Fruit fly (Drosophila melanogaster): ENCODE data around the gene Cyp6d5.

The Cyp6d5 gene

DNA sequence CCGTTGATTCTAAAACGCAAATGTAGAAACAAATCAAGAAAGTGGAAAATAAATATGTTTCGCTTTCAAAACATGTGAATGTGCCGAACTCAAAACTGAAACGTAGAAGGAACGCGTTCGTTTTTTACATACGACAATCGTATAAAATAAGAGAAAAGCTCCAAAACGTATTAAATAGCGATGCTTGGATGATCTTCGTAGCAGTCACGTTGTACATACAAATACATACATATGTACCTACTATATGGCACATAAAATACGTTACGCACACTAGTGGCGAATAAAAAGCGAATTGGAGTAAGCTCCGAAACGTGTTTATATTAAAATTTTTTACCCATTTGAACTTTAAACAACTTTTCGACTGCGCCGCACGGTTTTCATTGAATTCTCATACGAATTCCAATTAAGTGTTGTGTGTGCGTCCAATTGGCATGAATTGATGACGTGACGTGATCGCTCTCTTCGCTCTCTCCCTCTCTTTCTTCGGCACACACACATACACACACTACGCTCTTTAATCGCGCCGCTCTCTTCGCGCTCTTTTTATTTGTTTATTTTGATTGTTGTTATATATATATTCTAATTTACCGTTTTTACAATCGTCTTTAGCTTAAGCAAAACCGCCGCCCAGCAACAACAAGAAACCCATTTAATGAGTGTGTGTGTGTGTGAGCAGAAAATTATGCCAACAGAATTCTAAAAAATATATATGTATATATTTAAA lies 28.3 kb downstream of the Cyp6d5 start (continued):
- TF ChIP-seq Trl (optimal IDR thresholded peaks at IDR 0.05) = peak; percentile 94 to 96
- no peak for TF ChIP-seq Trl (GFP tag; optimal IDR thresholded peaks at IDR 0.05)

DNA sequence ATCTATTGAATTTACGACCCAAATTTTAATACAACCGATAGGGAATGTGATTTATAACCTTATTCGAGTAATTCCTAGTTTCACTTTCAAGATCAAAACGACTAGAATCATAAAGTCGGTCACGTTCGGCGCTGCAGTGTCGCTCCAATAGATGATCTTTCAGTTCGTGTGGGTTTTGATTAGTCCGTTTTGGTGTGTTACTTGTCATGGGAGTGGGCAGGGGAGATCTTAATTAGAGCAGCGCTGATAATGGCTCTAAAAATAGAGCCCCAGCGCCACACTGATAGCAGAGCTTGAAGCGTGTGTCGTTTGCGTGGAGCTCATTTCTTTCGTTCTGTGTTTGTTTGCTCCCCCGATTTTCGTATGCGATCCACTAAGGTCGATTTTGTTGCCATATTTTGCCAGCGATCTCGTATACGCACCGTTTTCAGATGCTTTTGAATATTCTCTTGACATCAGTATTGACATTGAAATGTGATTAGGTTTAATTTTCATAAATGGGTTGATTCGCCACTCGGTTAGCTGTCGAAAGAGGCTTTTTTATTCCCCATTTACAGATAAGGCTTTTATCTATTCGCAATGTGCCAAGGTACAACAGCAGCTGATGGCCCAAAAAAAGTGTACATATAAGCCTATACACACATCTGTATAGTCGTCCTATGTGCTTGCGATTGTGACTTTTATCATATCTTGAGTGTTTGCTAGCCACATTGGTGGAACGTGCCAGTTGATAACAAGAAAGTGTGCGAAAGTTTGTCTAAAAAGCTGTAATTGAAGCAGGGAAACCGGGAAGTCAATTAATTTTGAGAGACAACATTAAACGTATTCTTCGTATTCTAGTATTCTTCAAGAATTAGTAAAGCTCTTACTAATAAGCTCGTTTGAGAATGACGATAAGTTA lies 29.8 kb downstream of the Cyp6d5 start:
- TF ChIP-seq cwo (GFP tag; optimal IDR thresholded peaks at IDR 0.05) = peak; percentile 58
- TF ChIP-seq CG10979 (tag; optimal IDR thresholded peaks at IDR 0.05) = no peak
- TF ChIP-seq Ada2b (GFP tag; IDR thresholded peaks at IDR 0.05) = no peak
- TF ChIP-seq sc (optimal IDR thresholded peaks at IDR 0.05) = no peak
- TF ChIP-seq sc (GFP tag; optimal IDR thresholded peaks at IDR 0.05) = no peak
- TF ChIP-seq sug (tag; optimal IDR thresholded peaks at IDR 0.05) = peak; percentile 92
- TF ChIP-seq CG7987 (GFP tag; optimal IDR thresholded peaks at IDR 0.05) = peak; percentile 27
- TF ChIP-seq Med (GFP tag) = peak; percentile 34
- peak in 1 of 2 experiments; percentile 10 for TF ChIP-seq Hr78 (GFP tag; optimal IDR thresholded peaks at IDR 0.05)
- no peak for TF ChIP-seq CG12659 (GFP tag; optimal IDR thresholded peaks at IDR 0.05)
- TF ChIP-seq Hmr (GFP tag; optimal IDR thresholded peaks at IDR 0.05) = peak; percentile 17
- TF ChIP-seq chinmo (GFP tag; IDR thresholded peaks at IDR 0.05; ENCODE audit: partially characterized antibody) = 0 out of 4 replicates have a peak, but pooled peaks have one; percentile 66
- TF ChIP-seq CG1602 (GFP tag; optimal IDR thresholded peaks at IDR 0.05) = no peak
- peak in 1 of 2 experiments; percentile 67 for TF ChIP-seq eve (GFP tag; optimal IDR thresholded peaks at IDR 0.05)
- no peak for TF ChIP-seq nau (GFP tag; optimal IDR thresholded peaks at IDR 0.05)
- peak; percentile 76 for TF ChIP-seq CG34376 (GFP tag; optimal IDR thresholded peaks at IDR 0.05)
- no peak for TF ChIP-seq ftz-f1 (GFP tag; optimal IDR thresholded peaks at IDR 0.05)
- peak; percentile 60 for TF ChIP-seq Blimp-1 (GFP tag; optimal IDR thresholded peaks at IDR 0.05)
- peak; percentile 66 for TF ChIP-seq CG10543 (GFP tag; optimal IDR thresholded peaks at IDR 0.05)
- no peak for TF ChIP-seq ewg (GFP tag; optimal IDR thresholded peaks at IDR 0.05)
- peak; percentile 24 for TF ChIP-seq Vsx1 (GFP tag; optimal IDR thresholded peaks at IDR 0.05)
- peak; percentile 45 for TF ChIP-seq CG3163 (GFP tag; optimal IDR thresholded peaks at IDR 0.05)
- peak; percentile 6 for TF ChIP-seq CG18599 (GFP tag; optimal IDR thresholded peaks at IDR 0.05)
- peak; percentile 4 for TF ChIP-seq Hey (tag; optimal IDR thresholded peaks at IDR 0.05)
- TF ChIP-seq ken (GFP tag; IDR thresholded peaks at IDR 0.05) = 0 out of 3 replicates have a peak, but pooled peaks have one; percentile 25
- TF ChIP-seq CG2678 (tag; optimal IDR thresholded peaks at IDR 0.05) = peak; percentile 21
- no peak for TF ChIP-seq Spps (tag; optimal IDR thresholded peaks at IDR 0.05)
- no peak for TF ChIP-seq z (GFP tag; IDR thresholded peaks at IDR 0.05)
- TF ChIP-seq CG12769 (tag; optimal IDR thresholded peaks at IDR 0.05) = peak; percentile 31
- TF ChIP-seq BtbVII (GFP tag; optimal IDR thresholded peaks at IDR 0.05) = peak; percentile 38
- no peak for TF ChIP-seq Myb (GFP tag; optimal IDR thresholded peaks at IDR 0.05)
- TF ChIP-seq ci (GFP tag; IDR thresholded peaks at IDR 0.05) = peak; percentile 35; the same call in 1 of the 3 replicates
- TF ChIP-seq GATAe (GFP tag; conservative IDR thresholded peaks at IDR 0.05) = peak; percentile 29
- TF ChIP-seq az2 (GFP tag; optimal IDR thresholded peaks at IDR 0.05) = no peak
- TF ChIP-seq CG1832 (GFP tag; optimal IDR thresholded peaks at IDR 0.05) = no peak
- TF ChIP-seq pum (GFP tag; optimal IDR thresholded peaks at IDR 0.05) = no peak
- no peak for TF ChIP-seq NC2α (GFP tag; optimal IDR thresholded peaks at IDR 0.05)
- peak; percentile 72 for TF ChIP-seq exex (tag; optimal IDR thresholded peaks at IDR 0.05)
- TF ChIP-seq ERR (GFP tag; optimal IDR thresholded peaks at IDR 0.05) = peak; percentile 16
- TF ChIP-seq grn (GFP tag; optimal IDR thresholded peaks at IDR 0.05) = peak; percentile 70
- TF ChIP-seq CG14441 (GFP tag; IDR thresholded peaks at IDR 0.05) = no peak
- TF ChIP-seq sisA (GFP tag; IDR thresholded peaks at IDR 0.05) = no peak
- TF ChIP-seq CG18476 (GFP tag; optimal IDR thresholded peaks at IDR 0.05) = no peak

All from whole organism, embryonic.